Fruit fly (Drosophila melanogaster) whole organism, embryonic: ENCODE data around the gene ClC-c.

Experiments used
- Ada2b ChIP-seq: fragments of 200-800 bp; sonication (Bioruptor generic); IDR thresholded peaks from 2 replicates; pipeline ENCODE4 v1.3.6; 2022; ENCODE audit warnings: missing biosample characterization, missing genetic modification characterization
- Atf-2 ChIP-seq: fragments of 200-800 bp; sonication (Bioruptor generic); optimal IDR thresholded peaks from 2 replicates; lab custom pipeline; 2016; ENCODE audit warnings: missing biosample characterization, missing genetic modification characterization
- BEAF-32 ChIP-seq: fragments of 200-800 bp; sonication (Bioruptor generic); optimal IDR thresholded peaks from 3 replicates; lab custom pipeline; 2017; ENCODE audit warnings: missing biosample characterization, missing genetic modification characterization, mild to moderate bottlenecking, moderate library complexity, missing genetic modification reagents
- BtbVII ChIP-seq: fragments of 200-800 bp; sonication (Bioruptor generic); optimal IDR thresholded peaks from 3 replicates; lab custom pipeline; 2017; ENCODE audit warnings: missing biosample characterization, mild to moderate bottlenecking, missing genetic modification characterization
- CG10654 ChIP-seq: fragments of 200-800 bp; sonication (Bioruptor generic); optimal IDR thresholded peaks from 2 replicates; lab custom pipeline; 2016; ENCODE audit warnings: missing biosample characterization, missing genetic modification characterization
- CG11504 ChIP-seq: fragments of 200-800 bp; sonication (Bioruptor generic); optimal IDR thresholded peaks from 3 replicates; lab custom pipeline; 2019; ENCODE audit warnings: missing biosample characterization, mild to moderate bottlenecking, missing genetic modification characterization, moderate library complexity
- CG12744 ChIP-seq: fragments of 200-800 bp; sonication (Bioruptor generic); optimal IDR thresholded peaks from 2 replicates; lab custom pipeline; 2016; ENCODE audit warnings: missing biosample characterization, missing genetic modification characterization
- CG15011 ChIP-seq: fragments of 200-800 bp; sonication (Bioruptor generic); optimal IDR thresholded peaks from 3 replicates; lab custom pipeline; 2018; ENCODE audit warnings: missing biosample characterization, mild to moderate bottlenecking, missing genetic modification characterization
- CG15269 ChIP-seq: fragments of 200-800 bp; sonication (Bioruptor generic); optimal IDR thresholded peaks from 2 replicates; lab custom pipeline; 2018; ENCODE audit warnings: missing biosample characterization, mild to moderate bottlenecking, missing genetic modification characterization, moderate library complexity
- CG1529 ChIP-seq: fragments of 200-800 bp; sonication (Bioruptor generic); optimal IDR thresholded peaks from 3 replicates; lab custom pipeline; 2018; ENCODE audit warnings: missing biosample characterization, missing genetic modification characterization
- CG15601 ChIP-seq: fragments of 200-800 bp; sonication (Bioruptor generic); optimal IDR thresholded peaks from 3 replicates; lab custom pipeline; 2019; ENCODE audit warnings: missing biosample characterization, mild to moderate bottlenecking, missing genetic modification characterization, moderate library complexity
- CG17612 ChIP-seq: fragments of 200-800 bp; sonication (Bioruptor generic); IDR thresholded peaks from 2 replicates; pipeline ENCODE4 v1.3.6; 2022; ENCODE audit warnings: missing biosample characterization, missing genetic modification characterization
- CG1832 ChIP-seq: fragments of 200-800 bp; sonication (Bioruptor generic); optimal IDR thresholded peaks from 2 replicates; lab custom pipeline; 2017; ENCODE audit warnings: missing biosample characterization, mild to moderate bottlenecking, missing genetic modification characterization, inconsistent platforms
- CG18599 ChIP-seq: fragments of 200-800 bp; sonication (Bioruptor generic); optimal IDR thresholded peaks from 3 replicates; lab custom pipeline; 2017; ENCODE audit warnings: missing biosample characterization, missing genetic modification characterization, mild to moderate bottlenecking, moderate library complexity, missing genetic modification reagents
- CG2875 ChIP-seq: fragments of 200-800 bp; sonication (Bioruptor generic); optimal IDR thresholded peaks from 2 replicates; lab custom pipeline; 2017; ENCODE audit warnings: missing biosample characterization, mild to moderate bottlenecking, missing genetic modification characterization, missing genetic modification reagents
- CG32772 ChIP-seq: fragments of 200-800 bp; sonication (Bioruptor generic); IDR thresholded peaks from 2 replicates; pipeline ENCODE4 v1.3.6; 2022; ENCODE audit warnings: missing biosample characterization, missing genetic modification characterization
- CG33557 ChIP-seq: fragments of 200-800 bp; sonication (Bioruptor generic); optimal IDR thresholded peaks from 2 replicates; lab custom pipeline; 2019; ENCODE audit warnings: missing biosample characterization, mild to moderate bottlenecking, missing genetic modification characterization, moderate library complexity
- CG6175 ChIP-seq: fragments of 200-800 bp; sonication (Bioruptor generic); IDR thresholded peaks from 3 replicates; pipeline ENCODE4 v1.3.6; 2022; ENCODE audit warnings: missing biosample characterization, missing genetic modification characterization
- CG6854 ChIP-seq: fragments of 200-800 bp; sonication (Bioruptor generic); optimal IDR thresholded peaks from 3 replicates; lab custom pipeline; 2017; ENCODE audit warnings: missing biosample characterization, mild to moderate bottlenecking, missing genetic modification characterization
- CG9876 ChIP-seq: fragments of 200-800 bp; sonication (Bioruptor generic); optimal IDR thresholded peaks from 2 replicates; lab custom pipeline; 2016; ENCODE audit warnings: missing biosample characterization, missing genetic modification characterization
- Dip3 ChIP-seq: fragments of 200-800 bp; sonication (Bioruptor generic); optimal IDR thresholded peaks from 3 replicates; lab custom pipeline; 2016; ENCODE audit warnings: missing biosample characterization, missing genetic modification characterization
- E2f2 ChIP-seq: fragments of 200-800 bp; sonication (Bioruptor generic); IDR thresholded peaks from 2 replicates; pipeline ENCODE4 v1.3.6; 2022; ENCODE audit warnings: missing biosample characterization, missing genetic modification characterization
- Ets97D ChIP-seq: fragments of 200-800 bp; sonication (Bioruptor generic); optimal IDR thresholded peaks from 3 replicates; lab custom pipeline; 2016; ENCODE audit warnings: missing biosample characterization, missing genetic modification characterization
- HLH4C ChIP-seq: fragments of 200-800 bp; sonication (Bioruptor generic); IDR thresholded peaks from 3 replicates; pipeline ENCODE4 v1.3.6; 2022; ENCODE audit warnings: missing biosample characterization, missing genetic modification characterization; ENCODE audit not compliant: partially characterized antibody
- HmgD ChIP-seq: fragments of 200-800 bp; sonication (Bioruptor generic); optimal IDR thresholded peaks from 3 replicates; lab custom pipeline; 2016; ENCODE audit warnings: missing biosample characterization, missing genetic modification characterization
- Hmr ChIP-seq: fragments of 200-800 bp; sonication (Bioruptor generic); optimal IDR thresholded peaks from 3 replicates; lab custom pipeline; 2017; ENCODE audit warnings: mild to moderate bottlenecking, missing biosample characterization, missing genetic modification reagents, missing genetic modification characterization
- Hr39 ChIP-seq: fragments of >200 bp; optimal IDR thresholded peaks from 2 replicates; lab custom pipeline; 2017
- Oli ChIP-seq: fragments of 200-800 bp; sonication (Bioruptor generic); optimal IDR thresholded peaks from 2 replicates; lab custom pipeline; 2018; ENCODE audit warnings: missing biosample characterization, mild to moderate bottlenecking, missing genetic modification characterization, moderate library complexity
- Poxn ChIP-seq: fragments of 200-800 bp; sonication (Bioruptor generic); IDR thresholded peaks from 2 replicates; pipeline ENCODE4 v1.3.6; 2022; ENCODE audit warnings: missing biosample characterization, missing genetic modification characterization
- Stat92E ChIP-seq, 3 experiments: fragments of >200 bp in 2 of 3; fragments of 200-800 bp in 1 of 3; sonication (Bioruptor generic) in 1 of 3; optimal IDR thresholded peaks; 2 replicates each; lab custom pipeline; 2017 to 2019; ENCODE audit warnings: missing biosample characterization in 3 of 3, missing genetic modification characterization in 3 of 3, mild to moderate bottlenecking in 1 of 3, moderate library complexity in 1 of 3
- Vsx1 ChIP-seq: fragments of 200-800 bp; sonication (Bioruptor generic); optimal IDR thresholded peaks from 2 replicates; lab custom pipeline; 2017; ENCODE audit warnings: missing biosample characterization, mild to moderate bottlenecking, missing genetic modification characterization, missing genetic modification reagents
- YL-1 ChIP-seq: fragments of 200-800 bp; sonication (Bioruptor generic); optimal IDR thresholded peaks from 3 replicates; lab custom pipeline; 2017; ENCODE audit warnings: missing biosample characterization, mild to moderate bottlenecking, missing genetic modification characterization
- crc ChIP-seq: fragments of 200-800 bp; sonication (Bioruptor generic); optimal IDR thresholded peaks from 2 replicates; lab custom pipeline; 2016; ENCODE audit warnings: missing biosample characterization, missing genetic modification characterization
- croc ChIP-seq: fragments of 200-800 bp; sonication (Bioruptor generic); conservative IDR thresholded peaks from 3 replicates; pipeline ENCODE4 v1.3.6; 2022; ENCODE audit warnings: missing biosample characterization, missing genetic modification characterization
- crol ChIP-seq: fragments of 200-800 bp; sonication (Bioruptor generic); IDR thresholded peaks from 2 replicates; pipeline ENCODE4 v1.3.6; 2022; ENCODE audit warnings: missing biosample characterization, missing genetic modification characterization
- disco-r ChIP-seq: fragments of 200-800 bp; sonication (Bioruptor generic); optimal IDR thresholded peaks from 2 replicates; lab custom pipeline; 2016; ENCODE audit warnings: missing biosample characterization, missing genetic modification characterization
- ems ChIP-seq: fragments of 200-800 bp; sonication (Bioruptor generic); optimal IDR thresholded peaks from 3 replicates; lab custom pipeline; 2016; ENCODE audit warnings: missing biosample characterization, missing genetic modification characterization
- fd102C ChIP-seq: fragments of 200-800 bp; sonication (Bioruptor generic); optimal IDR thresholded peaks from 2 replicates; lab custom pipeline; 2018; ENCODE audit warnings: missing biosample characterization, mild to moderate bottlenecking, missing genetic modification characterization, moderate library complexity
- gt ChIP-seq: fragments of 200-800 bp; sonication (Bioruptor generic); IDR thresholded peaks from 2 replicates; pipeline ENCODE4 v1.3.6; 2022; ENCODE audit warnings: missing biosample characterization, missing genetic modification characterization
- ham ChIP-seq: fragments of 200-800 bp; sonication (Bioruptor generic); IDR thresholded peaks from 2 replicates; pipeline ENCODE4 v1.3.6; 2022; ENCODE audit warnings: missing biosample characterization, missing genetic modification characterization
- jigr1 ChIP-seq: fragments of 200-800 bp; sonication (Bioruptor generic); IDR thresholded peaks from 3 replicates; pipeline ENCODE4 v1.3.6; 2022; ENCODE audit warnings: missing biosample characterization, missing genetic modification characterization
- lmd ChIP-seq: fragments of 200-800 bp; sonication (Bioruptor generic); IDR thresholded peaks from 2 replicates; pipeline ENCODE4 v1.3.6; 2022; ENCODE audit warnings: missing biosample characterization, missing genetic modification characterization
- lov ChIP-seq, 2 experiments: fragments of 200-800 bp in 1 of 2; fragments of >200 bp in 1 of 2; sonication (Bioruptor generic) in 1 of 2; IDR thresholded peaks in 1 of 2; optimal IDR thresholded peaks in 1 of 2; 2 replicates in 1 of 2; 3 replicates in 1 of 2; pipeline versions ENCODE4 v1.3.6 to Lab custom; 2017 to 2022; ENCODE audit warnings: missing biosample characterization in 1 of 2, missing genetic modification characterization in 1 of 2
- oc ChIP-seq: fragments of 200-800 bp; sonication (Bioruptor generic); optimal IDR thresholded peaks from 2 replicates; lab custom pipeline; 2018; ENCODE audit warnings: missing biosample characterization, mild to moderate bottlenecking, missing genetic modification characterization, moderate library complexity
- pnt ChIP-seq: fragments of 200-800 bp; sonication (Bioruptor generic); optimal IDR thresholded peaks from 3 replicates; lab custom pipeline; 2016; ENCODE audit warnings: missing biosample characterization, missing genetic modification characterization
- prd ChIP-seq, 3 experiments: fragments of >200 bp in 2 of 3; fragments of 200-800 bp in 1 of 3; sonication (Bioruptor generic) in 1 of 3; optimal IDR thresholded peaks in 2 of 3; IDR thresholded peaks in 1 of 3; 2 replicates in 2 of 3; 3 replicates in 1 of 3; pipeline versions ENCODE4 v1.3.6 to Lab custom; 2017 to 2022; ENCODE audit warnings: missing biosample characterization in 1 of 3, missing genetic modification characterization in 1 of 3
- tll ChIP-seq, 2 experiments: fragments of 200-800 bp in 1 of 2; fragments of >200 bp in 1 of 2; sonication (Bioruptor generic) in 1 of 2; optimal IDR thresholded peaks; 2 replicates each; lab custom pipeline; 2017 to 2019; ENCODE audit warnings: missing biosample characterization in 2 of 2, missing genetic modification characterization in 2 of 2, mild to moderate bottlenecking in 1 of 2, moderate library complexity in 1 of 2
- zen ChIP-seq: fragments of 200-800 bp; sonication (Bioruptor generic); optimal IDR thresholded peaks from 3 replicates; lab custom pipeline; 2018; ENCODE audit warnings: missing biosample characterization, mild to moderate bottlenecking, missing genetic modification characterization, moderate library complexity

The ClC-c gene

DNA sequence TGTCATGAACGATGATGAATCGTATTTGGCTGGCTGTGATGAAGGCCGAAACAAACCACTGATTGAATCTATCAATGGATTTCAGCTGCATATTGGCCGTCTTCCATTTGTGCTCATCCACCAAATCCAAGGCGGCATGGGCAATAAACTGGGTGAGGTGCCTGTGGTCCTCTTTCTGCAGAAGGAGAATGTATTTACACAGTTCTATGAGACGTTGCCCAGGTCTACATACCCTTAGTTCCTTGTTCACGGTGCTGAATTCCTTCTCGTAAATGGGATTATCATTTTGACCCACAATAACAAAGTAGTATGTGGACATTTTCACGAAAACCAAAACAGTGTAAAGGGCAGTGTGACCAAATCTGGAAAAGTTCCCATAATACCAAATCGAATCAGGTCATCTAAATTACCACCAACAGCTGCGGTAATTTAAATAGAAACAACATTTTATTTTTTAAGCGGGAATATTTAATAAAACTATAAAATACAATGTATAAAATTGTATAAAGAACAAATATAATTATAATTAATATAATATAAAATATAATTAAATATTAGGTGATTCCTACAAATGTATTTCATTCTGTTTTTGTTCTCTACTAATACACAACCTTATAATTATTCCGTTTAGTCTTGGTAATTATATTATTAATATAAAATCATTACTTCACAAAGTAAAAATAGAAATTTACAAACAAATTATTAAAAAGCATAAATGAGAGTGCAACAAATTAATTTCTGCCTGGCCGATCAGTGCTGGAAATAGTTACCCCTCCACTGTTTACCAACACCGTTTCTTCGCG is 41.2 kb downstream of the ClC-c start, which contains the start of the genes Trs20 and elg1 (continued):
- TF ChIP-seq CG1832 (GFP tag; lab: Kevin White, UChicago) (no peak), CG1529 (no peak), CG15011 (GFP tag; lab: Kevin White, UChicago) (no peak), BEAF-32 (peak; percentile 9), prd (optimal IDR thresholded peaks at IDR 0.05; lab: Kevin White, UChicago) (no peak), prd (GFP tag; IDR thresholded peaks at IDR 0.05; lab: Robert Waterston, UW) (peak; percentile 45; the same call in 1 of the 3 replicates), Ada2b (GFP tag; lab: Robert Waterston, UW) (no peak), fd102C (GFP tag; lab: Kevin White, UChicago) (no peak), YL-1 (GFP tag; lab: Kevin White, UChicago) (peak; percentile 47), CG15269 (peak; percentile 69), Hmr (GFP tag; lab: Kevin White, UChicago) (peak; percentile 15), CG32772 (GFP tag; lab: Robert Waterston, UW) (no peak), HmgD (GFP tag; lab: Kevin White, UChicago) (no peak), Hr39 (lab: Kevin White, UChicago) (no peak), BtbVII (GFP tag; lab: Kevin White, UChicago) (no peak), E2f2 (peak; percentile 79; the same call in 1 of the 2 replicates), ham (GFP tag; lab: Robert Waterston, UW) (no peak), gt (GFP tag; lab: Robert Waterston, UW) (no peak), crc (GFP tag; lab: Kevin White, UChicago) (no peak), disco-r (GFP tag; lab: Kevin White, UChicago) (no peak), Oli (tag; lab: Kevin White, UChicago) (peak; percentile 53), Ets97D (GFP tag; lab: Kevin White, UChicago) (peak; percentile 16), Vsx1 (peak; percentile 59), zen (tag; lab: Kevin White, UChicago) (peak; percentile 46), oc (tag; lab: Kevin White, UChicago) (no peak), lmd (GFP tag; lab: Robert Waterston, UW) (no peak), CG11504 (tag; lab: Kevin White, UChicago) (no peak), Poxn (GFP tag; lab: Robert Waterston, UW) (no peak), HLH4C (GFP tag; lab: Robert Waterston, UW) (no peak), tll (GFP tag; optimal IDR thresholded peaks at IDR 0.05; lab: Kevin White, UChicago) (no peak), jigr1 (GFP tag; lab: Robert Waterston, UW) (no peak), croc (GFP tag; lab: Robert Waterston, UW) (no peak), crol (GFP tag; lab: Robert Waterston, UW) (no peak), Dip3 (GFP tag; lab: Kevin White, UChicago) (no peak), CG33557 (peak; percentile 51), CG10654 (peak; percentile 44), ems (no peak), CG2875 (GFP tag; lab: Kevin White, UChicago) (no peak), CG6175 (GFP tag; lab: Robert Waterston, UW) (no peak), CG15601 (tag; lab: Kevin White, UChicago) (peak; percentile 67), CG17612 (GFP tag; lab: Robert Waterston, UW) (no peak), Atf-2 (no peak), Stat92E (GFP tag; optimal IDR thresholded peaks at IDR 0.05; lab: Kevin White, UChicago) (no peak), CG9876 (GFP tag; lab: Kevin White, UChicago) (no peak), lov (optimal IDR thresholded peaks at IDR 0.05; lab: Kevin White, UChicago) (no peak), lov (GFP tag; IDR thresholded peaks at IDR 0.05; lab: Robert Waterston, UW) (no peak), CG12744 (no peak), CG6854 (peak; percentile 37), pnt (GFP tag; lab: Kevin White, UChicago) (no peak), CG18599 (GFP tag; lab: Kevin White, UChicago) (peak; percentile 46)
